Worm (Caenorhabditis elegans) whole organism, L3 larva: ENCODE results near the gene T19D12.5.

Experiments used
- R02D3.7 ChIP-seq: fragments of 150-350 bp; optimal IDR thresholded peaks from 2 replicates; lab custom pipeline; 2014; ENCODE audit warnings: missing biosample characterization, missing genetic modification characterization
- aly-2 ChIP-seq: fragments of 150-350 bp; optimal IDR thresholded peaks from 2 replicates; lab custom pipeline; 2014; ENCODE audit warnings: missing biosample characterization, missing genetic modification characterization
- ama-1 ChIP-seq: fragments of 150-350 bp; optimal IDR thresholded peaks from 2 replicates; lab custom pipeline; 2018
- ceh-16 ChIP-seq: sonication (generic microtip); optimal IDR thresholded peaks from 2 replicates; lab custom pipeline; 2017; ENCODE audit warnings: missing biosample characterization, missing genetic modification characterization
- ceh-28 ChIP-seq: fragments of 150-350 bp; optimal IDR thresholded peaks from 2 replicates; lab custom pipeline; 2014; ENCODE audit warnings: missing biosample characterization, missing genetic modification reagents, missing genetic modification characterization
- ceh-82 ChIP-seq: fragments of 150-350 bp; optimal IDR thresholded peaks from 2 replicates; lab custom pipeline; 2014; ENCODE audit warnings: missing biosample characterization, missing genetic modification characterization
- ceh-9 ChIP-seq: sonication (generic microtip); optimal IDR thresholded peaks from 2 replicates; lab custom pipeline; 2018; ENCODE audit warnings: missing biosample characterization, missing genetic modification characterization
- egl-5 ChIP-seq: fragments of 150-350 bp; optimal IDR thresholded peaks from 2 replicates; lab custom pipeline; 2017; ENCODE audit warnings: missing biosample characterization, missing genetic modification reagents, missing genetic modification characterization, inconsistent platforms
- elt-1 ChIP-seq: fragments of 150-350 bp; optimal IDR thresholded peaks from 2 replicates; lab custom pipeline; 2014; ENCODE audit warnings: missing biosample characterization, missing genetic modification characterization
- elt-2 ChIP-seq: sonication (generic microtip); optimal IDR thresholded peaks from 2 replicates; lab custom pipeline; 2016; ENCODE audit warnings: missing genetic modification reagents, mild to moderate bottlenecking, missing genetic modification characterization, missing compliant biosample characterization
- eor-1 ChIP-seq, 2 experiments: fragments of 150-350 bp; optimal IDR thresholded peaks; 2 replicates each; lab custom pipeline; 2014 to 2018; ENCODE audit warnings: missing biosample characterization in 2 of 2, missing genetic modification characterization in 2 of 2
- fkh-2 ChIP-seq: fragments of 150-350 bp; optimal IDR thresholded peaks from 2 replicates; lab custom pipeline; 2014; ENCODE audit warnings: missing biosample characterization, missing genetic modification reagents, missing genetic modification characterization
- fos-1 ChIP-seq: fragments of 150-350 bp; optimal IDR thresholded peaks from 2 replicates; lab custom pipeline; 2014; ENCODE audit warnings: missing biosample characterization, missing genetic modification characterization
- hmg-11 ChIP-seq: sonication (generic microtip); optimal IDR thresholded peaks from 2 replicates; lab custom pipeline; 2016; ENCODE audit warnings: missing genetic modification characterization, missing compliant biosample characterization
- lin-15B ChIP-seq: fragments of 150-350 bp; optimal IDR thresholded peaks from 2 replicates; lab custom pipeline; 2014; ENCODE audit warnings: missing biosample characterization, missing genetic modification characterization
- lin-39 ChIP-seq: fragments of 150-350 bp; optimal IDR thresholded peaks from 2 replicates; lab custom pipeline; 2018; ENCODE audit warnings: missing biosample characterization, missing genetic modification reagents, missing genetic modification characterization
- lsy-12 ChIP-seq: sonication (generic microtip); optimal IDR thresholded peaks from 2 replicates; lab custom pipeline; 2016; ENCODE audit warnings: mild to moderate bottlenecking, missing genetic modification characterization, missing compliant biosample characterization
- mdl-1 ChIP-seq: fragments of 150-350 bp; optimal IDR thresholded peaks from 2 replicates; lab custom pipeline; 2014; ENCODE audit warnings: missing biosample characterization, missing genetic modification characterization
- mml-1 ChIP-seq: fragments of 150-350 bp; sonication (generic microtip); optimal IDR thresholded peaks from 3 replicates; lab custom pipeline; 2014; ENCODE audit warnings: missing biosample characterization, missing genetic modification characterization
- nfya-1 ChIP-seq: sonication (generic microtip); optimal IDR thresholded peaks from 2 replicates; lab custom pipeline; 2017; ENCODE audit warnings: missing genetic modification characterization, mild to moderate bottlenecking, missing compliant biosample characterization, antibody characterized with exemption, moderate library complexity; ENCODE audit not compliant: insufficient read depth
- nhr-11 ChIP-seq: fragments of 150-350 bp; optimal IDR thresholded peaks from 2 replicates; lab custom pipeline; 2014; ENCODE audit warnings: missing biosample characterization, missing genetic modification characterization
- nhr-23 ChIP-seq: fragments of 150-350 bp; optimal IDR thresholded peaks from 2 replicates; lab custom pipeline; 2014; ENCODE audit warnings: missing biosample characterization, missing genetic modification reagents, missing genetic modification characterization
- nhr-237 ChIP-seq: fragments of 150-350 bp; optimal IDR thresholded peaks from 2 replicates; lab custom pipeline; 2014; ENCODE audit warnings: missing biosample characterization, missing genetic modification characterization
- nhr-25 ChIP-seq: sonication (generic microtip); optimal IDR thresholded peaks from 2 replicates; lab custom pipeline; 2017; ENCODE audit warnings: missing biosample characterization, missing genetic modification characterization
- nhr-28 ChIP-seq: fragments of 150-350 bp; optimal IDR thresholded peaks from 2 replicates; lab custom pipeline; 2014; ENCODE audit warnings: missing biosample characterization, missing genetic modification characterization
- nhr-67 ChIP-seq: fragments of 150-350 bp; optimal IDR thresholded peaks from 2 replicates; lab custom pipeline; 2014; ENCODE audit warnings: missing biosample characterization, missing genetic modification characterization
- nhr-77 ChIP-seq: fragments of 150-350 bp; optimal IDR thresholded peaks from 2 replicates; lab custom pipeline; 2014; ENCODE audit warnings: missing biosample characterization, missing genetic modification characterization
- pha-4 ChIP-seq: fragments of 150-350 bp; optimal IDR thresholded peaks from 2 replicates; lab custom pipeline; 2014; ENCODE audit warnings: missing biosample characterization, missing genetic modification reagents, missing genetic modification characterization
- pqm-1 ChIP-seq: fragments of 150-350 bp; optimal IDR thresholded peaks from 2 replicates; lab custom pipeline; 2017; ENCODE audit warnings: missing biosample characterization, missing genetic modification characterization, inconsistent platforms
- sea-2 ChIP-seq: fragments of 150-350 bp; sonication (generic microtip); optimal IDR thresholded peaks from 4 replicates; lab custom pipeline; 2014; ENCODE audit warnings: missing biosample characterization, missing genetic modification reagents, missing genetic modification characterization
- unc-39 ChIP-seq: sonication (generic microtip); optimal IDR thresholded peaks from 4 replicates; lab custom pipeline; 2017; ENCODE audit warnings: missing biosample characterization, missing genetic modification characterization
- unc-62 ChIP-seq: fragments of 150-350 bp; sonication (generic microtip); optimal IDR thresholded peaks from 4 replicates; lab custom pipeline; 2014; ENCODE audit warnings: missing biosample characterization, missing genetic modification reagents, missing genetic modification characterization
- zag-1 ChIP-seq: fragments of 150-350 bp; optimal IDR thresholded peaks from 2 replicates; lab custom pipeline; 2014; ENCODE audit warnings: missing biosample characterization, missing genetic modification characterization
- ztf-11 ChIP-seq: fragments of 150-350 bp; optimal IDR thresholded peaks from 2 replicates; lab custom pipeline; 2014; ENCODE audit warnings: missing biosample characterization, missing genetic modification characterization
- ztf-4 ChIP-seq: fragments of 150-350 bp; optimal IDR thresholded peaks from 2 replicates; lab custom pipeline; 2014; ENCODE audit warnings: missing biosample characterization, missing genetic modification characterization

T19D12.5 gene

ce11 chrII:6610262-6610661, 25.8 kb downstream of the T19D12.5 start:
- TF ChIP-seq sea-2 (GFP tag; lab: Kevin White, UChicago) (no peak), nhr-23 (tag; lab: Kevin White, UChicago) (no peak), ceh-16 (tag; lab: Kevin White, UChicago) (no peak), nfya-1 (tag; lab: Kevin White, UChicago) (no peak), unc-39 (tag; lab: Kevin White, UChicago) (no peak), pqm-1 (no peak), nhr-237 (no peak), zag-1 (tag; lab: Kevin White, UChicago) (no peak), ceh-82 (tag; lab: Kevin White, UChicago) (no peak), nhr-67 (tag; lab: Kevin White, UChicago) (no peak), lin-15B (no peak), egl-5 (tag; lab: Kevin White, UChicago) (no peak), nhr-28 (tag; lab: Kevin White, UChicago) (no peak), aly-2 (tag; lab: Kevin White, UChicago) (no peak), ztf-4 (tag; lab: Kevin White, UChicago) (no peak)

- TF ChIP-seq pha-4 (tag; lab: Kevin White, UChicago): peak; percentile 68
- TF ChIP-seq elt-2 (tag; lab: Kevin White, UChicago): peak; percentile 62
- TF ChIP-seq nfya-1 (tag; lab: Kevin White, UChicago): peak; percentile 48
- no peak for TF ChIP-seq fkh-2 (tag; lab: Kevin White, UChicago)
- peak; percentile 41 for TF ChIP-seq egl-5 (tag; lab: Kevin White, UChicago)
- TF ChIP-seq R02D3.7 (tag; lab: Kevin White, UChicago): no peak
- peak; percentile 47 for TF ChIP-seq pqm-1
- peak; percentile 20 for TF ChIP-seq hmg-11 (tag; lab: Kevin White, UChicago)
- no peak for TF ChIP-seq ztf-11 (tag; lab: Kevin White, UChicago)
- TF ChIP-seq sea-2 (GFP tag; lab: Kevin White, UChicago): no peak
Measured at ce11 chrII:6609315-6609842, 26.7 kb downstream of the T19D12.5 start, which contains the start of gene epg-5. Gene epg-5 (minus strand): TSS chrII:6609365.

DNA sequence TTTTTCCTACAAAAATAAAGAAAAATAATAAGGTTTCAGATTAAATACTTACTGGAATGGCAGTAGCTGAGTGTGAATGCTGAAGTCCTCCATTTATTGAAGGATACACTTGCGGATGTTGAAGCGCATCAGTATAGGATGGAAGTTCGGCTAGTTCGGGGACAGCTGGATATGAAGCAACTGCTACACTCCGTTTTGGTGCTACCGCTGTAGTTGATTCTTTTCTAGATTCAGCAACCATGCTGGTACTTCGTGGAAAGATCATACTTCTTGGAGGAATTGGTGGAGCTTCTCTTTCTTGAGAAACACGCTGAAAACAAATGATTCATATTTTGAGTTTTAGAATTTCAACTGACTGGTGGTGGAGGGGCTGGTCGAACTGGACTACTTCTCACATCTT, 27.4 kb downstream of the T19D12.5 start:
- TF ChIP-seq nhr-77 (tag; lab: Kevin White, UChicago) (no peak), mdl-1 (tag; lab: Kevin White, UChicago) (no peak), lsy-12 (tag; lab: Kevin White, UChicago) (no peak), mml-1 (tag; lab: Kevin White, UChicago) (no peak), ztf-11 (tag; lab: Kevin White, UChicago) (no peak), egl-5 (tag; lab: Kevin White, UChicago) (no peak), nhr-11 (tag; lab: Kevin White, UChicago) (no peak), ceh-9 (tag; lab: Kevin White, UChicago) (no peak), ceh-82 (tag; lab: Kevin White, UChicago) (no peak), ama-1 (no peak), ceh-16 (tag; lab: Kevin White, UChicago) (no peak), elt-1 (tag; lab: Kevin White, UChicago) (no peak), unc-62 (GFP tag; lab: Kevin White, UChicago) (no peak), ceh-28 (tag; lab: Kevin White, UChicago) (no peak), elt-2 (tag; lab: Kevin White, UChicago) (no peak), nfya-1 (tag; lab: Kevin White, UChicago) (no peak)

DNA sequence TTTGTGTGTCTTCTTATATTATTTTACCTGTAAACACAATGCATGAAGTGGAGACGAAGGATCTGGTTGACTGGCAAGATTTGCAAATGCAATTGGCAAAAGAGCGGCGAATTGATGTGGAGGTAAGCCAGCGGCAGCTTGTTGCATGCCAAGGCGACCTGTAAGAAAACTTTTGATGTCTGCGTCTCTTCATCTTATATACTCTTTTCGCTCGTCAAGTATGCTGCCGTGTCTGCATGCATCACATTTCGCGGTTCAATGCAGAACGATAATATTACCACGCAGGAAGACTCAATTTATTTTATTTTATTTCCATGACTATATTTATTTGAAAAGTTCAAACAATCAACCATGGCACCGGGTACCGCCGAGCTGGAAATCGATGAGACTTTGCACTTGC, 35.1 kb downstream of the T19D12.5 start, which contains the start of gene vps-33.2:
vps-33.2 (plus strand) TSS at position 244 of the 400 bp plus-strand sequence.
- TF ChIP-seq nhr-25 (tag; lab: Kevin White, UChicago) (peak; percentile 3), hmg-11 (tag; lab: Kevin White, UChicago) (peak; percentile 80), ceh-16 (tag; lab: Kevin White, UChicago) (no peak), eor-1 (tag; optimal IDR thresholded peaks at IDR 0.05; lab: Kevin White, UChicago) (no peak), unc-39 (tag; lab: Kevin White, UChicago) (no peak), lsy-12 (tag; lab: Kevin White, UChicago) (peak; percentile 33), nfya-1 (tag; lab: Kevin White, UChicago) (peak; percentile 54), ztf-11 (tag; lab: Kevin White, UChicago) (no peak), fos-1 (tag; lab: Kevin White, UChicago) (no peak), elt-2 (tag; lab: Kevin White, UChicago) (peak; percentile 19), unc-62 (GFP tag; lab: Kevin White, UChicago) (no peak), nhr-77 (tag; lab: Kevin White, UChicago) (no peak), nhr-23 (tag; lab: Kevin White, UChicago) (peak; percentile 9), lin-39 (tag; lab: Kevin White, UChicago) (peak; percentile 24)
